Fruit fly (Drosophila melanogaster): ENCODE measurements around the gene CG43965.

The CG43965 gene

dm6 chr3L:8718602-8719001 lies 7.0 kb downstream of the CG43965 start (continued):
- TF ChIP-seq Max (GFP tag; optimal IDR thresholded peaks at IDR 0.05) (no peak), Med (GFP tag) (peak; percentile 78), Usf (GFP tag; optimal IDR thresholded peaks at IDR 0.05) (no peak), CG34224 (GFP tag; IDR thresholded peaks at IDR 0.05; ENCODE audit: partially characterized antibody) (peak; percentile 78), CG9876 (GFP tag; optimal IDR thresholded peaks at IDR 0.05) (no peak), CG14441 (GFP tag; IDR thresholded peaks at IDR 0.05) (no peak), Neu2 (GFP tag; optimal IDR thresholded peaks at IDR 0.05; ENCODE audit: borderline replicate concordance) (no peak), nom (GFP tag; optimal IDR thresholded peaks at IDR 0.05) (no peak), NK7.1 (GFP tag; optimal IDR thresholded peaks at IDR 0.05) (no peak), grn (GFP tag; optimal IDR thresholded peaks at IDR 0.05) (no peak), CG6254 (GFP tag; optimal IDR thresholded peaks at IDR 0.05) (no peak), CG14667 (GFP tag; IDR thresholded peaks at IDR 0.05) (no peak), CG13894 (tag; optimal IDR thresholded peaks at IDR 0.05) (no peak), salm (tag; optimal IDR thresholded peaks at IDR 0.05) (no peak), eyg (GFP tag; optimal IDR thresholded peaks at IDR 0.05) (no peak), jing (GFP tag; optimal IDR thresholded peaks at IDR 0.05) (no peak), Fer1 (GFP tag; optimal IDR thresholded peaks at IDR 0.05) (peak; percentile 38), Sry-δ (GFP tag; optimal IDR thresholded peaks at IDR 0.05) (peak; percentile 66), wor (GFP tag; IDR thresholded peaks at IDR 0.05) (no peak), CG6683 (GFP tag; optimal IDR thresholded peaks at IDR 0.05) (no peak), lab (GFP tag; optimal IDR thresholded peaks at IDR 0.05) (no peak), sna (GFP tag; IDR thresholded peaks at IDR 0.05; ENCODE audit: partially characterized antibody) (peak; percentile 50; the same call in 1 of the 2 replicates), Jarid2 (GFP tag; optimal IDR thresholded peaks at IDR 0.05) (no peak), CG12219 (GFP tag; optimal IDR thresholded peaks at IDR 0.05) (no peak), CG7556 (GFP tag; optimal IDR thresholded peaks at IDR 0.05) (no peak), zfh1 (GFP tag; IDR thresholded peaks at IDR 0.05) (0 out of 3 replicates have a peak, but pooled peaks have one; percentile 3), CG8765 (GFP tag; IDR thresholded peaks at IDR 0.05) (no peak), trh (GFP tag; optimal IDR thresholded peaks at IDR 0.05) (no peak), CG34422 (GFP tag; IDR thresholded peaks at IDR 0.05) (no peak), CG7987 (GFP tag; optimal IDR thresholded peaks at IDR 0.05) (no peak), hbn (GFP tag; IDR thresholded peaks at IDR 0.05; ENCODE audit: partially characterized antibody) (peak; percentile 55), oc (tag; optimal IDR thresholded peaks at IDR 0.05) (no peak), gsb (GFP tag; IDR thresholded peaks at IDR 0.05) (no peak), kah (GFP tag; optimal IDR thresholded peaks at IDR 0.05) (no peak), Taf1 (GFP tag; IDR thresholded peaks at IDR 0.05) (no peak), CG16779 (GFP tag; IDR thresholded peaks at IDR 0.05) (no peak), ems (GFP tag; optimal IDR thresholded peaks at IDR 0.05) (no peak), trem (tag; optimal IDR thresholded peaks at IDR 0.05) (peak; percentile 74), Hr51 (GFP tag; optimal IDR thresholded peaks at IDR 0.05) (no peak), nerfin-1 (tag; optimal IDR thresholded peaks at IDR 0.05) (no peak), mld (GFP tag; IDR thresholded peaks at IDR 0.05; ENCODE audit: partially characterized antibody) (no peak; the same call in 2 of the 3 replicates), CG4707 (GFP tag; optimal IDR thresholded peaks at IDR 0.05) (no peak), prd (optimal IDR thresholded peaks at IDR 0.05) (no peak), prd (GFP tag; IDR thresholded peaks at IDR 0.05) (no peak), lov (optimal IDR thresholded peaks at IDR 0.05) (no peak), lov (GFP tag; IDR thresholded peaks at IDR 0.05) (no peak), CG31441 (GFP tag; IDR thresholded peaks at IDR 0.05) (peak; percentile 28; the same call in 1 of the 2 replicates), Dek (tag; optimal IDR thresholded peaks at IDR 0.05) (peak; percentile 53), tin (GFP tag; optimal IDR thresholded peaks at IDR 0.05) (no peak), Mad (GFP tag; optimal IDR thresholded peaks at IDR 0.05) (no peak), zf30C (GFP tag; optimal IDR thresholded peaks at IDR 0.05) (no peak)
